Worm (Caenorhabditis elegans) whole organism, L4 larva: ENCODE data around the gene ins-17.
A peak's percentile ranks its signal among the peaks of the same experiment; 100 is the strongest.

Source experiments
- F26F4.8 ChIP-seq: fragments of 200-800 bp; sonication (Bioruptor generic); conservative IDR thresholded peaks from 2 replicates; pipeline ENCODE4 v1.3.6; 2022; ENCODE audit warnings: missing genetic modification characterization, missing compliant biosample characterization
- F44E2.7 ChIP-seq: fragments of 200-800 bp; sonication (Bioruptor generic); IDR thresholded peaks from 2 replicates; pipeline ENCODE4 v2.1.2; 2022; ENCODE audit warnings: missing genetic modification characterization, missing compliant biosample characterization
- T20F7.1 ChIP-seq: fragments of 200-800 bp; sonication (Bioruptor generic); optimal IDR thresholded peaks from 2 replicates; lab custom pipeline; 2018; ENCODE audit warnings: mild to moderate bottlenecking, missing genetic modification characterization, missing compliant biosample characterization
- Y75B8A.6 ChIP-seq: fragments of 200-800 bp; sonication (Bioruptor generic); IDR thresholded peaks from 2 replicates; pipeline ENCODE4 v1.3.6; 2022; ENCODE audit warnings: missing genetic modification reagents, missing genetic modification characterization, missing compliant biosample characterization
- ZK546.5 ChIP-seq, 2 experiments: sonication (generic microtip); optimal IDR thresholded peaks; 2 replicates each; lab custom pipeline; 2017; ENCODE audit warnings: missing biosample characterization in 2 of 2, missing genetic modification characterization in 2 of 2
- aha-1 ChIP-seq: fragments of 150-350 bp; peaks from one replicate; lab custom pipeline; 2014; ENCODE audit warnings: missing biosample characterization, missing genetic modification characterization
- arid-1 ChIP-seq: fragments of 200-800 bp; sonication (Bioruptor generic); conservative IDR thresholded peaks from 2 replicates; pipeline ENCODE4 v1.3.6; 2022; ENCODE audit warnings: missing genetic modification reagents, missing genetic modification characterization, missing compliant biosample characterization
- ceh-44 ChIP-seq: fragments of 200-800 bp; sonication (Bioruptor generic); IDR thresholded peaks from 2 replicates; pipeline ENCODE4 v1.3.6; 2022; ENCODE audit warnings: missing genetic modification reagents, missing genetic modification characterization, missing compliant biosample characterization
- ces-1 ChIP-seq: fragments of 150-350 bp; sonication (generic microtip); optimal IDR thresholded peaks from 4 replicates; lab custom pipeline; 2014; ENCODE audit warnings: missing biosample characterization, missing genetic modification reagents, missing genetic modification characterization
- cey-2 ChIP-seq: sonication (generic microtip); optimal IDR thresholded peaks from 3 replicates; lab custom pipeline; 2017; ENCODE audit warnings: missing genetic modification characterization, mild to moderate bottlenecking, missing compliant biosample characterization, antibody characterized with exemption, borderline replicate concordance; ENCODE audit not compliant: insufficient read depth
- dmd-6 ChIP-seq: fragments of 200-800 bp; sonication (Bioruptor generic); IDR thresholded peaks from 2 replicates; pipeline ENCODE4 v1.3.6; 2022; ENCODE audit warnings: missing genetic modification reagents, missing genetic modification characterization, missing compliant biosample characterization
- dmd-8 ChIP-seq: fragments of 200-800 bp; sonication (Bioruptor generic); IDR thresholded peaks from 2 replicates; pipeline ENCODE4 v1.3.6; 2022; ENCODE audit warnings: missing genetic modification characterization, missing compliant biosample characterization
- fkh-10 ChIP-seq: fragments of 150-350 bp; optimal IDR thresholded peaks from 2 replicates; lab custom pipeline; 2014; ENCODE audit warnings: missing biosample characterization, missing genetic modification reagents, missing genetic modification characterization
- hlh-11 ChIP-seq: fragments of 200-800 bp; sonication (Bioruptor generic); optimal IDR thresholded peaks from 2 replicates; lab custom pipeline; 2018; ENCODE audit warnings: mild to moderate bottlenecking, missing genetic modification characterization, missing compliant biosample characterization
- lin-1 ChIP-seq: fragments of 200-800 bp; sonication (Bioruptor generic); IDR thresholded peaks from 2 replicates; pipeline ENCODE4 v1.3.6; 2022; ENCODE audit warnings: missing genetic modification reagents, missing genetic modification characterization, missing compliant biosample characterization
- lin-15B ChIP-seq: fragments of 150-350 bp; sonication (generic microtip); optimal IDR thresholded peaks from 3 replicates; lab custom pipeline; 2014; ENCODE audit warnings: missing biosample characterization, missing genetic modification characterization
- lin-29 ChIP-seq: fragments of 200-800 bp; sonication (Bioruptor generic); IDR thresholded peaks from 2 replicates; pipeline ENCODE4 v1.3.6; 2022; ENCODE audit warnings: missing genetic modification reagents, missing genetic modification characterization, missing compliant biosample characterization
- lin-38 ChIP-seq: fragments of 200-800 bp; sonication (Bioruptor generic); IDR thresholded peaks from 2 replicates; pipeline ENCODE4 v1.3.6; 2022; ENCODE audit warnings: missing genetic modification reagents, missing genetic modification characterization, missing compliant biosample characterization
- lin-39 ChIP-seq: fragments of 150-350 bp; optimal IDR thresholded peaks from 2 replicates; lab custom pipeline; 2014; ENCODE audit warnings: missing biosample characterization, missing genetic modification reagents, missing genetic modification characterization
- lir-3 ChIP-seq: sonication (generic microtip); optimal IDR thresholded peaks from 2 replicates; lab custom pipeline; 2016; ENCODE audit warnings: mild to moderate bottlenecking, missing genetic modification characterization, missing compliant biosample characterization
- madf-5 ChIP-seq, 2 experiments: fragments of 200-800 bp; sonication (Bioruptor generic); IDR thresholded peaks; 2 replicates each; pipeline ENCODE4 v1.3.6; 2022; ENCODE audit warnings: missing compliant biosample characterization in 2 of 2, missing genetic modification characterization in 2 of 2
- mdt-29 ChIP-seq: fragments of 200-800 bp; sonication (Bioruptor generic); IDR thresholded peaks from 2 replicates; pipeline ENCODE4 v1.3.6; 2022; ENCODE audit warnings: missing genetic modification reagents, missing genetic modification characterization, missing compliant biosample characterization
- mep-1 ChIP-seq: fragments of 150-350 bp; sonication (generic microtip); optimal IDR thresholded peaks from 3 replicates; lab custom pipeline; 2014; ENCODE audit warnings: missing biosample characterization, missing genetic modification characterization
- mes-2 ChIP-seq: sonication (generic microtip); optimal IDR thresholded peaks from 2 replicates; lab custom pipeline; 2016; ENCODE audit warnings: missing genotype, mild to moderate bottlenecking, missing genetic modification characterization, missing compliant biosample characterization; ENCODE audit not compliant: poor library complexity, severe bottlenecking
- mxl-2 ChIP-seq: fragments of 200-800 bp; sonication (Bioruptor generic); conservative IDR thresholded peaks from 2 replicates; pipeline ENCODE4 v1.3.6; 2022; ENCODE audit warnings: missing genetic modification reagents, missing genetic modification characterization, missing compliant biosample characterization
- mxl-3 ChIP-seq: fragments of 200-800 bp; sonication (Bioruptor generic); optimal IDR thresholded peaks from 2 replicates; lab custom pipeline; 2018; ENCODE audit warnings: mild to moderate bottlenecking, missing genetic modification characterization, missing compliant biosample characterization
- nhr-10 ChIP-seq: fragments of 150-350 bp; optimal IDR thresholded peaks from 2 replicates; lab custom pipeline; 2014; ENCODE audit warnings: missing biosample characterization, missing genetic modification characterization
- nhr-48 ChIP-seq: sonication (generic microtip); optimal IDR thresholded peaks from 2 replicates; lab custom pipeline; 2016; ENCODE audit warnings: mild to moderate bottlenecking, missing genetic modification characterization, missing compliant biosample characterization
- nhr-6 ChIP-seq: fragments of 150-350 bp; optimal IDR thresholded peaks from 2 replicates; lab custom pipeline; 2014; ENCODE audit warnings: missing biosample characterization, missing genetic modification characterization
- pqm-1 ChIP-seq: sonication (generic microtip); optimal IDR thresholded peaks from 2 replicates; lab custom pipeline; 2017; ENCODE audit warnings: missing biosample characterization, missing genetic modification characterization
- saeg-2 ChIP-seq: fragments of 200-800 bp; sonication (Bioruptor generic); IDR thresholded peaks from 2 replicates; pipeline ENCODE4 v1.3.6; 2022; ENCODE audit warnings: missing genetic modification reagents, missing genetic modification characterization, missing compliant biosample characterization
- skn-1 ChIP-seq: fragments of 150-350 bp; optimal IDR thresholded peaks from 2 replicates; lab custom pipeline; 2014; ENCODE audit warnings: missing biosample characterization, missing genetic modification characterization
- tag-97 ChIP-seq: fragments of 200-800 bp; sonication (Bioruptor generic); IDR thresholded peaks from 2 replicates; pipeline ENCODE4 v1.3.6; 2022; ENCODE audit warnings: missing genetic modification characterization, missing compliant biosample characterization
- unc-62 ChIP-seq, 3 experiments: fragments of 150-350 bp in 1 of 3; sonication (generic microtip); optimal IDR thresholded peaks in 2 of 3; peaks in 1 of 3; 1 replicate in 1 of 3; 2 replicates in 2 of 3; lab custom pipeline; 2014 to 2017; ENCODE audit warnings: missing biosample characterization in 3 of 3, missing genetic modification characterization in 3 of 3, missing genetic modification reagents in 3 of 3, missing genotype in 1 of 3
- vab-7 ChIP-seq: fragments of 200-800 bp; sonication (Bioruptor generic); IDR thresholded peaks from 2 replicates; pipeline ENCODE4 v1.3.6; 2022; ENCODE audit warnings: missing genetic modification reagents, missing genetic modification characterization, missing compliant biosample characterization

The ins-17 gene

DNA sequence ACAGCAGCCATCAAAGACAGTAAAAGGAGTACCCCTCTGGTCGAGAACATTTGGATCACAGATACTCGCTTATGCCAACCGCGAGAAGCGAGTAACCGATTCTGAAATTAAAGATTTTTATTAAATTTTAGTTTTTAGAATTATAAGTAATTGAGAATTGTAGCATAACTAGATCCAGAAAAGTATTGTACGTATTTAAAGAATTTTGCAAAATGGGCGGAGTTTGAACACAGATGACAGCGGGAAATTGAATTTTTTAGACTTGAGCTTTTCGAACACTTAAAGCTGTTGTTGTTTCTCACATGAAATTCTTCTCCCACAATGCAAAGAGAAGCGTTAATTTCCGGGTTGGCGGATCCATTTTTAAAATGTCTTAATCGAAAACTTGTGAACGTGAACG is at the start of gene ins-17:
ins-17 (minus strand) TSS at position 101 of the 400 bp plus-strand sequence.
- no peak for TF ChIP-seq nhr-10
- TF ChIP-seq vab-7 (GFP tag; lab: Robert Waterston, UW) = no peak
- no peak for TF ChIP-seq mes-2
- no peak for TF ChIP-seq skn-1 (tag; lab: Kevin White, UChicago)

DNA sequence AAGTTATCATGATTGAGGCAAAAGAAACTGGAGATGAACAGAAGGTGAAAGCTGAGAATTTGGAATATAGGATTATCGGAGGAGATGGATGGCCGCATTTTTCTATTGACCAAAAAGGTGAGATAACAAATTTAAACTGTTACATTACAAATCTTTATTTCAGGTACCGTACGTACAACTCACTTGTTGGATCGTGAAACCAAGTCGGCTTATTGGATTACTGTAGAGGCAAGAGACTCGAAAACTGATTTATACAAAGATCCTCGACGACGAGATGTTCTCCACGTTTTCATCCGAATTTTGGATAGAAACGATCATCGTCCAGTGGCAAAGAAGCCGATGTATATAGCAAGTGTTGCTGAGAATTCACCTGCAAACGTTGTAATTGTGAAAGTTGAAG is 48.6 kb upstream of the ins-17 start:
- no peak for TF ChIP-seq F44E2.7 (GFP tag; lab: Robert Waterston, UW)
- peak in 1 of 2 experiments; percentile 92 for TF ChIP-seq unc-62 (GFP tag; optimal IDR thresholded peaks at IDR 0.05 in 1 of 2; lab: Kevin White, UChicago)
- no peak for TF ChIP-seq unc-62 (tag; optimal IDR thresholded peaks at IDR 0.05; lab: Kevin White, UChicago)
- peak; percentile 5 for TF ChIP-seq aha-1 (tag; lab: Kevin White, UChicago)
- no peak for TF ChIP-seq tag-97 (GFP tag; lab: Robert Waterston, UW)
- no peak for TF ChIP-seq arid-1 (GFP tag; lab: Robert Waterston, UW)
- TF ChIP-seq mxl-3 (GFP tag; lab: Kevin White, UChicago) = no peak
- TF ChIP-seq, all 104 proteins: peak for 2

DNA sequence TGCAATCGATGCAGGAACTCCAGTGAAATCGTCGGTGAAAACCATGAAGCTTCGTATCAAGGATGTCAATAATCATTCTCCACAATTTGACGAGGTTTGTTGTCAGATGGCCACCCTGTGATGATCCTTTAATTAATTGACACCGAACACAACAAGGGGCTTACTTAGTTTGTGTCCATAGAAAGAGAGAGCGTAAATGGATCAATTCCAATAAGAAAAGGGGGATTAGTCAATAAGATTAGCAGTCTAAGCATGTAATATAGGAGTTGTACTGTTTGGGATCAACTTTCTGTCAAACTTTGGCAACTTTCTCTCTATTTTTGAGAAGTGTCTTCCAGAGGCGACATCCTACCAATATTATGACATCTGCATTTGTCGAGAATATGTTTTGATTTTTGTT is 46.7 kb upstream of the ins-17 start:
- no peak for TF ChIP-seq lin-39
- no peak for TF ChIP-seq F26F4.8 (GFP tag; lab: Robert Waterston, UW)
- TF ChIP-seq cey-2 (tag; lab: Kevin White, UChicago) = no peak
- no peak for TF ChIP-seq ceh-44 (GFP tag; lab: Robert Waterston, UW)
- TF ChIP-seq lin-15B (tag; lab: Kevin White, UChicago) = no peak
- TF ChIP-seq aha-1 (tag; lab: Kevin White, UChicago) = no peak
- TF ChIP-seq ZK546.5 (tag; optimal IDR thresholded peaks at IDR 0.05; lab: Kevin White, UChicago) = no peak
- no peak for TF ChIP-seq lin-1 (GFP tag; lab: Robert Waterston, UW)
- no peak for TF ChIP-seq mxl-2 (GFP tag; lab: Robert Waterston, UW)
- TF ChIP-seq mes-2 = no peak
- no peak for TF ChIP-seq pqm-1 (tag; lab: Kevin White, UChicago)
- TF ChIP-seq fkh-10 = no peak
- TF ChIP-seq lir-3 (tag; lab: Kevin White, UChicago) = no peak
- no peak for TF ChIP-seq Y75B8A.6 (GFP tag; lab: Robert Waterston, UW)
- no peak for TF ChIP-seq hlh-11 (tag; lab: Kevin White, UChicago)
- TF ChIP-seq nhr-6 = no peak

DNA sequence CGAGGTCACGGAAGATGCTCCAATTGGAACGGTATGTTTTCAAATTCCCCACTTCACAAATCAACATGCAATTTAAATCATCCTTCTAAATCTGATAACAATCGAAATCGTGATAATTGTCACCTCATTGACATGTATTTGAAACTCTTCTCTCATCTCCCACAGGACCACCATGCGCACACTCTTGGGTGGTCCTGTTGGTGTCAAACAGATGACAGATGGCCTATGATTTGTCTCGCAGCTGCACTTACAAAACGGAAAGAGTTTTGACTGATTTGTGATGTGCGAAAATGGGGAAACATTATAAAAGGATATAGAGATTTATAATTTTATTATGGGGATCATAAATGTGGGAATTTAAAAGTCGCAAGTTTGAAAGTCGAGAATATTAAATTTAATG is 46.0 kb upstream of the ins-17 start:
- no peak for TF ChIP-seq dmd-6
- TF ChIP-seq cey-2 (tag; lab: Kevin White, UChicago) = no peak
- TF ChIP-seq mep-1 (tag; lab: Kevin White, UChicago) = no peak
- TF ChIP-seq unc-62 (GFP tag; optimal IDR thresholded peaks at IDR 0.05 in 1 of 2; lab: Kevin White, UChicago) = peak in 1 of 2 experiments; percentile 89
- TF ChIP-seq unc-62 (tag; optimal IDR thresholded peaks at IDR 0.05; lab: Kevin White, UChicago) = no peak

DNA sequence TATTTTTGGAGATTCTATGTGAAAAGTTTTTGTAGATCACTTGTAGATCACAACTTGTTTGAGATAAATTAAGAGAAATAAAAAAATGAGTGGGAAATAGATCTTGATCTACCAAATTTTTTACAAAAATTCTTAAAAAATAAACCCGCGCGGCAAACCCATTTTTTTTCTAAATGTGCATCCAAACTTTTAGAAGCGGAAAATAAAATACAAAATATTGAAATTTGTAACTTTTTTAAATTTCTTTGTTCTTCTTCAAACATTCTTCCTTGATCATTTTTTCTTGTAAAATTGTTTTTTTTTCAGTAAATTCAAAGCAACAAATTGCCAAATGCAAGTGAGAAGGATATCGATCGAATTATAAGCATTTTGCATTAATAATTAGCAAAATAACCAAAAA is 42.7 kb upstream of the ins-17 start, which contains the start of gene cdh-4:
cdh-4 (plus strand) TSS at position 301 of the 400 bp plus-strand sequence.
- TF ChIP-seq lin-38 (GFP tag; lab: Robert Waterston, UW) (no peak), mdt-29 (no peak), lin-29 (GFP tag; lab: Robert Waterston, UW) (no peak), arid-1 (GFP tag; lab: Robert Waterston, UW) (no peak), mxl-2 (GFP tag; lab: Robert Waterston, UW) (no peak), madf-5 (GFP tag; IDR thresholded peaks at IDR 0.05; lab: Robert Waterston, UW) (no peak), nhr-6 (no peak), ces-1 (GFP tag; lab: Kevin White, UChicago) (no peak), saeg-2 (GFP tag; lab: Robert Waterston, UW) (no peak), fkh-10 (no peak), dmd-8 (no peak), T20F7.1 (GFP tag; lab: Kevin White, UChicago) (no peak), nhr-48 (tag; lab: Kevin White, UChicago) (no peak)
